Worm (Caenorhabditis elegans) whole organism, L1 larva: ENCODE data around the gene agt-1.

ENCODE experiments used
- C04F5.9 ChIP-seq: sonication (generic microtip); optimal IDR thresholded peaks from 2 replicates; lab custom pipeline; 2016; ENCODE audit warnings: missing genetic modification characterization, missing compliant biosample characterization
- C16A3.4 ChIP-seq: fragments of 150-350 bp; optimal IDR thresholded peaks from 2 replicates; lab custom pipeline; 2014; ENCODE audit warnings: missing biosample characterization, missing genetic modification characterization
- Y116A8C.19 ChIP-seq: sonication (generic microtip); optimal IDR thresholded peaks from 2 replicates; lab custom pipeline; 2016; ENCODE audit warnings: missing compliant biosample characterization, missing genetic modification characterization, borderline replicate concordance
- alr-1 ChIP-seq: fragments of 200-800 bp; sonication (Bioruptor generic); optimal IDR thresholded peaks from 2 replicates; lab custom pipeline; 2018; ENCODE audit warnings: borderline replicate concordance, mild to moderate bottlenecking, missing genetic modification characterization, missing compliant biosample characterization
- aly-2 ChIP-seq: fragments of 150-350 bp; optimal IDR thresholded peaks from 2 replicates; lab custom pipeline; 2014; ENCODE audit warnings: missing biosample characterization, missing genetic modification characterization
- ceh-63 ChIP-seq: fragments of 200-800 bp; sonication (Bioruptor generic); optimal IDR thresholded peaks from 2 replicates; lab custom pipeline; 2018; ENCODE audit warnings: mild to moderate bottlenecking, missing genetic modification characterization, missing compliant biosample characterization
- ceh-8 ChIP-seq: fragments of 200-800 bp; sonication (Bioruptor generic); optimal IDR thresholded peaks from 2 replicates; lab custom pipeline; 2018; ENCODE audit warnings: mild to moderate bottlenecking, missing genetic modification characterization, moderate library complexity, missing compliant biosample characterization
- ceh-82 ChIP-seq, 3 experiments: fragments of 150-350 bp in 1 of 3; sonication (generic microtip) in 2 of 3; optimal IDR thresholded peaks; 2 replicates each; lab custom pipeline; 2014 to 2017; ENCODE audit warnings: missing biosample characterization in 3 of 3, missing genetic modification characterization in 3 of 3
- ceh-88 ChIP-seq: fragments of 200-800 bp; sonication (Bioruptor generic); IDR thresholded peaks from 2 replicates; pipeline ENCODE4 v1.3.6; 2022; ENCODE audit warnings: missing genetic modification characterization, missing compliant biosample characterization
- ceh-90 ChIP-seq: sonication (generic microtip); optimal IDR thresholded peaks from 2 replicates; lab custom pipeline; 2016; ENCODE audit warnings: missing genetic modification characterization, missing compliant biosample characterization
- ces-1 ChIP-seq: fragments of 150-350 bp; optimal IDR thresholded peaks from 2 replicates; lab custom pipeline; 2014; ENCODE audit warnings: missing biosample characterization, missing genetic modification reagents, missing genetic modification characterization
- dsc-1 ChIP-seq: sonication (generic microtip); optimal IDR thresholded peaks from 2 replicates; lab custom pipeline; 2016; ENCODE audit warnings: mild to moderate bottlenecking, missing genetic modification characterization, missing compliant biosample characterization
- efl-1 ChIP-seq, 4 experiments: fragments of 150-350 bp; optimal IDR thresholded peaks in 3 of 4; peaks in 1 of 4; 1 replicate in 1 of 4; 2 replicates in 3 of 4; lab custom pipeline; 2014; ENCODE audit warnings: missing biosample characterization in 2 of 4, missing genetic modification characterization in 2 of 4, missing genetic modification reagents in 2 of 4
- egl-13 ChIP-seq: sonication (generic microtip); optimal IDR thresholded peaks from 2 replicates; lab custom pipeline; 2016; ENCODE audit warnings: missing genotype, missing genetic modification reagents, missing genetic modification characterization, missing compliant biosample characterization
- elt-2 ChIP-seq: sonication (generic microtip); optimal IDR thresholded peaks from 2 replicates; lab custom pipeline; 2016; ENCODE audit warnings: missing genetic modification characterization, mild to moderate bottlenecking, inconsistent platforms, missing compliant biosample characterization, missing genetic modification reagents
- elt-3 ChIP-seq, 6 experiments: fragments of 150-350 bp in 1 of 6; sonication (generic microtip); optimal IDR thresholded peaks; 2 replicates each; lab custom pipeline; 2017 to 2018; ENCODE audit warnings: missing biosample characterization in 6 of 6, missing genetic modification characterization in 6 of 6, inconsistent platforms in 1 of 6
- ets-5 ChIP-seq: fragments of 200-800 bp; sonication (Bioruptor generic); IDR thresholded peaks from 2 replicates; pipeline ENCODE4 v1.3.6; 2022; ENCODE audit warnings: missing genetic modification characterization, missing compliant biosample characterization
- fkh-10 ChIP-seq: sonication (generic microtip); optimal IDR thresholded peaks from 2 replicates; lab custom pipeline; 2017; ENCODE audit warnings: missing biosample characterization, missing genetic modification reagents, missing genetic modification characterization
- fkh-4 ChIP-seq: sonication (generic microtip); optimal IDR thresholded peaks from 2 replicates; lab custom pipeline; 2016; ENCODE audit warnings: missing compliant biosample characterization, missing genetic modification characterization, borderline replicate concordance
- grh-1 ChIP-seq: fragments of 200-800 bp; sonication (Bioruptor generic); IDR thresholded peaks from 2 replicates; pipeline ENCODE4 v1.3.6; 2022; ENCODE audit warnings: missing genetic modification reagents, missing genetic modification characterization, missing compliant biosample characterization
- hlh-4 ChIP-seq: sonication (generic microtip); optimal IDR thresholded peaks from 2 replicates; lab custom pipeline; 2016; ENCODE audit warnings: mild to moderate bottlenecking, missing genetic modification characterization, missing compliant biosample characterization
- hpl-2 ChIP-seq: fragments of 150-350 bp; optimal IDR thresholded peaks from 2 replicates; lab custom pipeline; 2014; ENCODE audit warnings: missing biosample characterization, missing genetic modification reagents, missing genetic modification characterization
- isw-1 ChIP-seq: fragments of 200-800 bp; sonication (Bioruptor generic); IDR thresholded peaks from 2 replicates; pipeline ENCODE4 v1.3.6; 2022; ENCODE audit warnings: missing genetic modification characterization, missing compliant biosample characterization
- jun-1 ChIP-seq: fragments of 150-350 bp; optimal IDR thresholded peaks from 2 replicates; lab custom pipeline; 2014; ENCODE audit warnings: missing biosample characterization, missing genetic modification reagents, missing genetic modification characterization
- lin-15B ChIP-seq: fragments of 150-350 bp; sonication (generic microtip); optimal IDR thresholded peaks from 3 replicates; lab custom pipeline; 2014; ENCODE audit warnings: missing biosample characterization, missing genetic modification characterization
- lin-39 ChIP-seq: fragments of 150-350 bp; optimal IDR thresholded peaks from 2 replicates; lab custom pipeline; 2014; ENCODE audit warnings: missing biosample characterization, missing genetic modification reagents, missing genetic modification characterization
- lir-3 ChIP-seq: sonication (generic microtip); optimal IDR thresholded peaks from 2 replicates; lab custom pipeline; 2016; ENCODE audit warnings: mild to moderate bottlenecking, missing genetic modification characterization, moderate library complexity, missing compliant biosample characterization; ENCODE audit not compliant: poor library complexity
- mab-9 ChIP-seq: fragments of 200-800 bp; sonication (Bioruptor generic); IDR thresholded peaks from 2 replicates; pipeline ENCODE4 v1.3.6; 2022; ENCODE audit warnings: missing genetic modification reagents, missing genetic modification characterization, missing compliant biosample characterization
- mdl-1 ChIP-seq, 2 experiments: fragments of 150-350 bp; optimal IDR thresholded peaks; 2 replicates each; lab custom pipeline; 2014 to 2017; ENCODE audit warnings: missing biosample characterization in 2 of 2, missing genetic modification characterization in 2 of 2, inconsistent platforms in 1 of 2
- mep-1 ChIP-seq: fragments of 150-350 bp; optimal IDR thresholded peaks from 2 replicates; lab custom pipeline; 2014; ENCODE audit warnings: missing biosample characterization, missing genetic modification characterization
- nhr-11 ChIP-seq: fragments of 150-350 bp; optimal IDR thresholded peaks from 2 replicates; lab custom pipeline; 2014; ENCODE audit warnings: missing biosample characterization, missing genetic modification characterization
- nhr-12 ChIP-seq: sonication (generic microtip); optimal IDR thresholded peaks from 2 replicates; lab custom pipeline; 2017; ENCODE audit warnings: missing biosample characterization, missing genetic modification characterization
- nhr-19 ChIP-seq: fragments of 200-800 bp; sonication (Bioruptor generic); conservative IDR thresholded peaks from 2 replicates; pipeline ENCODE4 v1.3.6; 2022; ENCODE audit warnings: missing genetic modification characterization, missing compliant biosample characterization
- nhr-20 ChIP-seq: sonication (generic microtip); optimal IDR thresholded peaks from 2 replicates; lab custom pipeline; 2016; ENCODE audit warnings: mild to moderate bottlenecking, missing genetic modification characterization, missing compliant biosample characterization
- nhr-237 ChIP-seq: fragments of 150-350 bp; optimal IDR thresholded peaks from 2 replicates; lab custom pipeline; 2014; ENCODE audit warnings: missing biosample characterization, missing genetic modification characterization
- nhr-28 ChIP-seq: fragments of 150-350 bp; optimal IDR thresholded peaks from 2 replicates; lab custom pipeline; 2014; ENCODE audit warnings: missing biosample characterization, missing genetic modification characterization
- nhr-47 ChIP-seq: sonication (generic microtip); optimal IDR thresholded peaks from 2 replicates; lab custom pipeline; 2016; ENCODE audit warnings: mild to moderate bottlenecking, missing genetic modification characterization, moderate library complexity, missing compliant biosample characterization
- nhr-84 ChIP-seq: sonication (generic microtip); optimal IDR thresholded peaks from 2 replicates; lab custom pipeline; 2017; ENCODE audit warnings: missing biosample characterization, missing genetic modification characterization
- nhr-90 ChIP-seq: sonication (generic microtip); optimal IDR thresholded peaks from 2 replicates; lab custom pipeline; 2016; ENCODE audit warnings: mild to moderate bottlenecking, missing genetic modification characterization, missing compliant biosample characterization; ENCODE audit not compliant: poor library complexity
- pax-3 ChIP-seq: fragments of 200-800 bp; sonication (Bioruptor generic); optimal IDR thresholded peaks from 2 replicates; lab custom pipeline; 2018; ENCODE audit warnings: mild to moderate bottlenecking, missing genetic modification characterization, moderate library complexity, missing compliant biosample characterization
- pqm-1 ChIP-seq: sonication (generic microtip); optimal IDR thresholded peaks from 3 replicates; lab custom pipeline; 2017; ENCODE audit warnings: missing biosample characterization, missing genetic modification characterization
- skn-1 ChIP-seq: fragments of 150-350 bp; optimal IDR thresholded peaks from 2 replicates; lab custom pipeline; 2014; ENCODE audit warnings: missing biosample characterization, missing genetic modification characterization
- snpc-4 ChIP-seq: fragments of 150-350 bp; optimal IDR thresholded peaks from 2 replicates; lab custom pipeline; 2014; ENCODE audit warnings: missing biosample characterization, missing genetic modification characterization
- sox-4 ChIP-seq: sonication (generic microtip); optimal IDR thresholded peaks from 2 replicates; lab custom pipeline; 2016; ENCODE audit warnings: missing genetic modification characterization, missing compliant biosample characterization
- unc-130 ChIP-seq: fragments of 150-350 bp; optimal IDR thresholded peaks from 2 replicates; lab custom pipeline; 2017; ENCODE audit warnings: missing biosample characterization, missing genetic modification characterization, inconsistent platforms
- unc-62 ChIP-seq: fragments of 150-350 bp; optimal IDR thresholded peaks from 2 replicates; lab custom pipeline; 2014; ENCODE audit warnings: missing biosample characterization, missing genetic modification reagents, missing genetic modification characterization
- unc-86 ChIP-seq: sonication (generic microtip); optimal IDR thresholded peaks from 2 replicates; lab custom pipeline; 2016; ENCODE audit warnings: missing genetic modification characterization, missing compliant biosample characterization
- zag-1 ChIP-seq: fragments of 150-350 bp; optimal IDR thresholded peaks from 2 replicates; lab custom pipeline; 2014; ENCODE audit warnings: missing biosample characterization, missing genetic modification characterization
- ztf-11 ChIP-seq, 2 experiments: sonication (generic microtip); optimal IDR thresholded peaks; 2 replicates each; lab custom pipeline; 2016 to 2017; ENCODE audit warnings: missing genetic modification characterization in 2 of 2, missing biosample characterization in 1 of 2, missing compliant biosample characterization in 1 of 2

agt-1 gene

DNA sequence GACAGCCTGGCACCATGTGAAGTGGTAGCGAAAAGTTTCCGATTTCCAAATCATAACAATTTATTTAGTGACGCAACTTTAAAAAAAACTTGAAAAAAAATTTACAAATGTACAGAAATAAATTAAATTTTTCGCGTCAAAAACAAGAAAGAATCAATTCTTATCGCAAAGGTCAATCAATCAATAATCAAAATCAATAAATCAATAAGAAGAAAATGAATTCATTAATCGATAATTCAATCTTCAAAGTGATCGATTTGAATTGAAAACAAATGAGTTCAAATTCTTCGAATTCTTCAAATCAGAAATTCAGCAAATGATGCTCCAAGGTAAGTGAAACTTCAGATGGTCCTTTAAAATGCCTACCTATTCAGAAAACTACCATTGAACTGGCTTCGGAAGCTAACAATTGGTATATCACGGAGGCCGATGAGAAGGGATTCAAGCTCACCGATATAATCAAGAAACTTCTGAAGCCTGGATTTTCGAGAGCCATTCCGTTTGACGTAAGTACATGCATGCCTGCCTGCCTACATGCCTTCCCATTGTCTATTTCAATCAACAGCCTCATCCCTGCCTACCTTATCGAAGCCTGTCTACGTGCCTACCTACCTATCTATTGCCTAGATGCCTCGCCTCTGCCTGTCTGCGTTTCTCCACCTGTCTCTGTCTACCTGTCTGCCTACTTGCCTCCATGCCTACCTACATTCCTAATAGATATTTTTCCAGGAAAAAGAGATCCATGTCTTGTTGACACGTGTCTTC, 49.1 kb downstream of the agt-1 start (continued):
- TF ChIP-seq C16A3.4 (no peak), nhr-28 (tag; lab: Kevin White, UChicago) (no peak), pax-3 (no peak), hlh-4 (tag; lab: Kevin White, UChicago) (no peak)

ce11 chrIV:13318773-13319172, 50.4 kb downstream of the agt-1 start:
- TF ChIP-seq zag-1 (tag; lab: Kevin White, UChicago): no peak
- TF ChIP-seq isw-1 (GFP tag; lab: Robert Waterston, UW): no peak
- TF ChIP-seq ceh-63 (GFP tag; lab: Kevin White, UChicago): no peak
- no peak for TF ChIP-seq nhr-11 (tag; lab: Kevin White, UChicago)
- TF ChIP-seq elt-3 (tag; optimal IDR thresholded peaks at IDR 0.05; lab: Kevin White, UChicago): peak; percentile 25 to 82 (median 39)
- no peak for TF ChIP-seq hpl-2
- no peak for TF ChIP-seq C04F5.9
- TF ChIP-seq ceh-82 (tag; optimal IDR thresholded peaks at IDR 0.05; lab: Kevin White, UChicago): no peak
- no peak for TF ChIP-seq ets-5 (GFP tag; lab: Robert Waterston, UW)
- TF ChIP-seq unc-62 (GFP tag; lab: Kevin White, UChicago): no peak
- TF ChIP-seq pqm-1: no peak
- no peak for TF ChIP-seq lin-15B (tag; lab: Kevin White, UChicago)
- no peak for TF ChIP-seq efl-1 (optimal IDR thresholded peaks at IDR 0.05; lab: Kevin White, UChicago)
- TF ChIP-seq efl-1 (GFP tag; optimal IDR thresholded peaks at IDR 0.05 in 1 of 2; lab: Kevin White, UChicago): peak in 1 of 2 experiments; percentile 87
- no peak for TF ChIP-seq ceh-88 (GFP tag; lab: Robert Waterston, UW)
- no peak for TF ChIP-seq lir-3 (tag; lab: Kevin White, UChicago)
- TF ChIP-seq skn-1 (tag; lab: Kevin White, UChicago): no peak
- TF ChIP-seq pax-3: no peak
- TF ChIP-seq nhr-12 (tag; lab: Kevin White, UChicago): no peak
- TF ChIP-seq fkh-4 (tag; lab: Kevin White, UChicago): no peak
- TF ChIP-seq ceh-8 (GFP tag; lab: Kevin White, UChicago): no peak
- TF ChIP-seq alr-1 (tag; lab: Kevin White, UChicago): no peak
- no peak for TF ChIP-seq unc-86 (tag; lab: Kevin White, UChicago)
- TF ChIP-seq fkh-10: no peak
- TF ChIP-seq ces-1: no peak
- TF ChIP-seq snpc-4 (tag; lab: Kevin White, UChicago): no peak
- TF ChIP-seq unc-130 (tag; lab: Kevin White, UChicago): no peak
- no peak for TF ChIP-seq aly-2 (tag; lab: Kevin White, UChicago)
- TF ChIP-seq mep-1 (tag; lab: Kevin White, UChicago): no peak
- no peak for TF ChIP-seq lin-39 (tag; lab: Kevin White, UChicago)
- TF ChIP-seq grh-1 (GFP tag; lab: Robert Waterston, UW): 0 out of 2 replicates have a peak, but pooled peaks have one; percentile 26
- TF ChIP-seq nhr-84: no peak
- no peak for TF ChIP-seq nhr-47 (tag; lab: Kevin White, UChicago)
- TF ChIP-seq hlh-4 (tag; lab: Kevin White, UChicago): no peak
- peak; percentile 74 for TF ChIP-seq nhr-19 (GFP tag; lab: Robert Waterston, UW)
- no peak for TF ChIP-seq egl-13 (tag; lab: Kevin White, UChicago)
- no peak for TF ChIP-seq C16A3.4
- no peak for TF ChIP-seq dsc-1
- TF ChIP-seq Y116A8C.19 (tag; lab: Kevin White, UChicago): no peak
- no peak for TF ChIP-seq mab-9 (GFP tag; lab: Robert Waterston, UW)
- TF ChIP-seq jun-1 (tag; lab: Kevin White, UChicago): peak; percentile 31
- TF ChIP-seq elt-2 (tag; lab: Kevin White, UChicago): peak; percentile 94
- no peak for TF ChIP-seq ceh-90 (tag; lab: Kevin White, UChicago)
- TF ChIP-seq ztf-11 (tag; optimal IDR thresholded peaks at IDR 0.05; lab: Kevin White, UChicago): no peak
- TF ChIP-seq nhr-90: peak; percentile 58
- TF ChIP-seq mdl-1 (tag; optimal IDR thresholded peaks at IDR 0.05; lab: Kevin White, UChicago): peak in 1 of 2 experiments; percentile 12
- no peak for TF ChIP-seq sox-4 (tag; lab: Kevin White, UChicago)
- TF ChIP-seq nhr-20 (tag; lab: Kevin White, UChicago): peak; percentile 83
- TF ChIP-seq nhr-237 (tag; lab: Kevin White, UChicago): no peak
